Worm (Caenorhabditis elegans): ENCODE measurements around the gene twk-24.

twk-24 gene

ce11 chrV:12301985-12302591 lies 33.0 kb upstream of the twk-24 start, which contains the start of the genes frm-7 and F55C5.17 (continued):
- no peak for TF ChIP-seq nhr-11 (tag; optimal IDR thresholded peaks at IDR 0.05)
- no peak for TF ChIP-seq lin-13 (GFP tag; optimal IDR thresholded peaks at IDR 0.05)
- TF ChIP-seq nhr-10 (tag; optimal IDR thresholded peaks at IDR 0.05): no peak
- peak; percentile 37 for TF ChIP-seq mep-1 (tag; optimal IDR thresholded peaks at IDR 0.05)
- TF ChIP-seq Y75B8A.6 (GFP tag; IDR thresholded peaks at IDR 0.05): no peak
- no peak for TF ChIP-seq mdl-1 (tag; optimal IDR thresholded peaks at IDR 0.05)
- TF ChIP-seq hif-1 (tag; optimal IDR thresholded peaks at IDR 0.05): no peak
- TF ChIP-seq lsy-2 (tag; optimal IDR thresholded peaks at IDR 0.05): no peak
- no peak for TF ChIP-seq ama-1 (optimal IDR thresholded peaks at IDR 0.05)
- TF ChIP-seq Y5F2A.4 (GFP tag; optimal IDR thresholded peaks at IDR 0.05): no peak
- TF ChIP-seq nhr-237 (tag; optimal IDR thresholded peaks at IDR 0.05): no peak
- TF ChIP-seq nhr-111 (GFP tag; optimal IDR thresholded peaks at IDR 0.05): no peak
- TF ChIP-seq vab-7 (GFP tag; IDR thresholded peaks at IDR 0.05): no peak
- no peak for TF ChIP-seq mxl-2 (GFP tag; conservative IDR thresholded peaks at IDR 0.05)
- TF ChIP-seq php-3 (GFP tag; IDR thresholded peaks at IDR 0.05): peak; percentile 64; the same call in 1 of the 2 replicates
- TF ChIP-seq ceh-82 (tag; optimal IDR thresholded peaks at IDR 0.05): no peak
- TF ChIP-seq set-16 (GFP tag; IDR thresholded peaks at IDR 0.05): no peak
- TF ChIP-seq nhr-25 (tag; optimal IDR thresholded peaks at IDR 0.05; ENCODE audit: borderline replicate concordance, insufficient read depth): no peak
- TF ChIP-seq T20F7.1 (GFP tag; optimal IDR thresholded peaks at IDR 0.05): peak; percentile 60
- no peak for TF ChIP-seq snpc-1.2 (GFP tag; IDR thresholded peaks at IDR 0.05)
- no peak for TF ChIP-seq R02D3.7 (tag; optimal IDR thresholded peaks at IDR 0.05)
- TF ChIP-seq mdt-29 (GFP tag; IDR thresholded peaks at IDR 0.05): peak; percentile 64
- no peak for TF ChIP-seq lin-15B (tag; optimal IDR thresholded peaks at IDR 0.05)
- TF ChIP-seq nhr-42 (GFP tag; IDR thresholded peaks at IDR 0.05): no peak
- no peak for TF ChIP-seq ceh-44 (GFP tag; IDR thresholded peaks at IDR 0.05)
- TF ChIP-seq nhr-28 (tag; optimal IDR thresholded peaks at IDR 0.05): peak; percentile 19
- no peak for TF ChIP-seq dmd-8 (GFP tag; IDR thresholded peaks at IDR 0.05)
- no peak for TF ChIP-seq F49E8.2 (tag; optimal IDR thresholded peaks at IDR 0.05; ENCODE audit: borderline replicate concordance)
- TF ChIP-seq ZK546.5 (tag; optimal IDR thresholded peaks at IDR 0.05): no peak
- no peak for TF ChIP-seq hmg-1.1 (GFP tag; IDR thresholded peaks at IDR 0.05)
- no peak for TF ChIP-seq jun-1 (tag; optimal IDR thresholded peaks at IDR 0.05)
- TF ChIP-seq snpc-4 (tag; optimal IDR thresholded peaks at IDR 0.05): no peak
- no peak for TF ChIP-seq aly-2 (tag; optimal IDR thresholded peaks at IDR 0.05)
- TF ChIP-seq nhr-76 (tag; optimal IDR thresholded peaks at IDR 0.05): no peak
- peak; percentile 73 for TF ChIP-seq hlh-11 (tag; optimal IDR thresholded peaks at IDR 0.05)
- TF ChIP-seq ctbp-1 (GFP tag; IDR thresholded peaks at IDR 0.05): no peak
- no peak for TF ChIP-seq ztf-11 (tag; optimal IDR thresholded peaks at IDR 0.05)
- TF ChIP-seq ZK337.2 (GFP tag; IDR thresholded peaks at IDR 0.05): no peak
- no peak for TF ChIP-seq daf-19 (GFP tag; conservative IDR thresholded peaks at IDR 0.05)
- no peak for TF ChIP-seq fkh-10 (GFP tag; optimal IDR thresholded peaks at IDR 0.05)
- no peak for TF ChIP-seq lin-39 (tag; optimal IDR thresholded peaks at IDR 0.05)
- TF ChIP-seq tra-1 (GFP tag; IDR thresholded peaks at IDR 0.05): no peak
- TF ChIP-seq sdz-12 (GFP tag; optimal IDR thresholded peaks at IDR 0.05): no peak
- TF ChIP-seq cey-2 (tag; optimal IDR thresholded peaks at IDR 0.05; ENCODE audit: borderline replicate concordance, insufficient read depth): no peak
- no peak for TF ChIP-seq egl-27 (tag; optimal IDR thresholded peaks at IDR 0.05)
- no peak for TF ChIP-seq daf-16 (GFP tag; optimal IDR thresholded peaks at IDR 0.05)
- peak; percentile 50 for TF ChIP-seq daf-16 (tag; optimal IDR thresholded peaks at IDR 0.05)
- TF ChIP-seq lim-7 (GFP tag; IDR thresholded peaks at IDR 0.05): peak; percentile 15; the same call in 1 of the 2 replicates
- no peak for TF ChIP-seq zip-11 (GFP tag; IDR thresholded peaks at IDR 0.05)
- TF ChIP-seq tag-97 (GFP tag; IDR thresholded peaks at IDR 0.05): no peak
- TF ChIP-seq ceh-32 (tag; optimal IDR thresholded peaks at IDR 0.05; ENCODE audit: poor library complexity): no peak
- TF ChIP-seq skn-1 (tag; optimal IDR thresholded peaks at IDR 0.05): no peak
